Worm (Caenorhabditis elegans): ENCODE data around the gene F58F12.4.

DNA sequence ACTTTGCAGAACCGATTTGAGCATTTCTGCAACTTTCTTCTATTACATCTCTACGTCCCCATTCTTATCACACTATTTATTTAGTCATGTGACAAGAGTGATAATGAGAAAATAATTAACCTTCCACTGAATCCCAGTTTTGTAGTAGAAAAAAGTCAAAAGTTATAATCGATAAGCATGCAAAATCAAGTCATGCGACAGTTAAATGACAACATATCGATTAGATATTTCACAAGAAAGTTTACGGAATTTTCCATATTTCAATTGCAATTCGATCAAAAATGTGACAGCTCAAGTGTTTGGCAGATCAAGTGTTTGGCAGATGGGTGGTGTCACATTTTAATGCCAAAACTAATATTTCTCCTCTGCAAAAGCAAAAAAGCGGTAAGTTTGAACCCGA lies 11.9 kb upstream of the F58F12.4 start:
- TF ChIP-seq him-1 (tag; optimal IDR thresholded peaks at IDR 0.05) (no peak), dao-5 (tag; optimal IDR thresholded peaks at IDR 0.05) (no peak), W03F9.2 (tag; optimal IDR thresholded peaks at IDR 0.05) (no peak)

Data from whole organism, L4/young adult.